Worm (Caenorhabditis elegans): ENCODE results near the gene F26D11.2.

Gene F26D11.2

DNA sequence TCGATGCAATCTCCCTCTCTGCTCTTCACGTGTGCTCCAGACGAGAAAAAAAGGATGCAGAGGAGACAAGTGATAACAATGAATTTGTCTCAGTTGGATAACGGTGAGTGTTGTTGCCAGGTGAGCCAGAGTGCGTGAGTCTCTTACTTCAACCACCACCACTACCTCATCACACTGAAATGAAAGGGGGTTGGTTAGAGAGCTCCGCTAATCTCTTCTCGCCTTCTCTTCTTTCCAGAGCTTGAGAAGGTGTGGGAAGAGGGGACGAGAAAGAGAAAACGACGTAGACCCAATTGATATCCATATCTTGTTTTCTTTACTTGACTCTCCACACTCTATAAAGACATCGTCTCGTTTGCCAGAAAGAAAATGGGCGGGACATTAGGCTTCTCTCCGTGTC is 12.3 kb downstream of the F26D11.2 start:
- TF ChIP-seq pag-3 (tag; optimal IDR thresholded peaks at IDR 0.05; ENCODE audit: borderline replicate concordance, insufficient read depth): no peak
- TF ChIP-seq ces-1 (GFP tag; optimal IDR thresholded peaks at IDR 0.05): no peak
- peak; percentile 69 for TF ChIP-seq fkh-8 (tag; optimal IDR thresholded peaks at IDR 0.05)
- TF ChIP-seq sox-4 (tag; optimal IDR thresholded peaks at IDR 0.05): peak; percentile 12
- no peak for TF ChIP-seq ceh-90 (tag; optimal IDR thresholded peaks at IDR 0.05)
- no peak for TF ChIP-seq unc-98 (GFP tag; IDR thresholded peaks at IDR 0.05)
- TF ChIP-seq mdl-1 (tag; optimal IDR thresholded peaks at IDR 0.05): no peak
- no peak for TF ChIP-seq unc-130 (tag; optimal IDR thresholded peaks at IDR 0.05)
- peak; percentile 8 for TF ChIP-seq dsc-1 (tag; optimal IDR thresholded peaks at IDR 0.05)
- no peak for TF ChIP-seq nhr-85 (tag)
- no peak for TF ChIP-seq ceh-8 (GFP tag; optimal IDR thresholded peaks at IDR 0.05)
- no peak for TF ChIP-seq egl-13 (tag; optimal IDR thresholded peaks at IDR 0.05)
- TF ChIP-seq aly-2 (tag; optimal IDR thresholded peaks at IDR 0.05): no peak
- TF ChIP-seq isw-1 (GFP tag; IDR thresholded peaks at IDR 0.05): no peak
- no peak for TF ChIP-seq nhr-77 (tag; optimal IDR thresholded peaks at IDR 0.05)
- TF ChIP-seq dpl-1 (GFP tag; optimal IDR thresholded peaks at IDR 0.05): no peak
- peak; percentile 8 for TF ChIP-seq nhr-71 (tag; optimal IDR thresholded peaks at IDR 0.05)
- no peak for TF ChIP-seq lir-3 (tag; optimal IDR thresholded peaks at IDR 0.05; ENCODE audit: poor library complexity)
- no peak for TF ChIP-seq lin-13 (GFP tag; optimal IDR thresholded peaks at IDR 0.05)
- no peak for TF ChIP-seq nhr-84 (tag; optimal IDR thresholded peaks at IDR 0.05)
- no peak for TF ChIP-seq C16A3.4 (tag; optimal IDR thresholded peaks at IDR 0.05)

DNA sequence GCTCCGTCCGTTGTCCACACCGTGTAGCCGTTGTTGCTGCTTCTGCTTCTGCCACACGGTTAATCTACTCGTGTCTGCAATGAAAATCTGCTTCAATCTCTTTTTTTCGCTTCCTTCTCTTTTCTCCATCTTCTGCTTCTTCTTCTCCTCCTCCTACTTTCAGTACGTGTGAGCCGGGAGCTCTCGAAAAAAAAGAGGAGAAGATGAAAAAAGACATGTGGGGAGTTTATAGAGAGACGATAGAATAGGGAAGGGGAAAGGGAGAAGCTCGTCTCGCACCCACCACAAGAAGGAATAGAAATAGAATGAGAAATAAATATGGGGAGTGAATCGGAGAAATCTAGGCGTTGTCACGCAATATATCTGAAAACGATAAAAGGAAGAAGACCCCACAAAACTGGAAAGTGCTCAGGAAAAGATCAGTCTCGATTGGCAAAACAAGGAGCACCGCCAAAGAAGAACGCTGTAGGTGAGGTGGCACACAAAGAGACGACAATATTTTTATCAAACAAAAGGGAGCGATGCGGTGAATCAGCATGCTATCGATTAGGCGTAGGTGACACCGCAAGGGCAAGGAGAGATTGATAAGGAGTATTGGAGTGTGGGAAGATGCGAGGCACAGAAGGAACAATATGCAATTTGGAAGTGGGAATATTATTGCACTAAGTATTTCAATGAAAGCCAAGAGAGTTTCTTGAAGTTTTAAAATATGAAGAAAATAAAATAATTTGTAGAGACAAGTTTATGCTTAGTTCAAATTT is 18.8 kb downstream of the F26D11.2 start, which contains the start of gene let-413:
Gene let-413 (minus strand): TSS at position 76 of the 761 bp plus-strand sequence.
- no peak for TF ChIP-seq ces-1 (GFP tag; optimal IDR thresholded peaks at IDR 0.05)
- TF ChIP-seq egl-13 (tag; optimal IDR thresholded peaks at IDR 0.05): no peak
- TF ChIP-seq lin-14 (GFP tag; optimal IDR thresholded peaks at IDR 0.05): peak; percentile 72
- TF ChIP-seq mab-9 (GFP tag; IDR thresholded peaks at IDR 0.05): no peak
- no peak for TF ChIP-seq unc-98 (GFP tag; IDR thresholded peaks at IDR 0.05)
- peak in 1 of 6 experiments; percentile 6 for TF ChIP-seq elt-3 (tag; optimal IDR thresholded peaks at IDR 0.05)
- peak; percentile 9 for TF ChIP-seq mep-1 (tag; optimal IDR thresholded peaks at IDR 0.05)
- no peak for TF ChIP-seq lin-39 (tag; optimal IDR thresholded peaks at IDR 0.05)
- peak; percentile 12 for TF ChIP-seq fkh-8 (tag; optimal IDR thresholded peaks at IDR 0.05)
- TF ChIP-seq ceh-82 (tag; optimal IDR thresholded peaks at IDR 0.05): peak in 1 of 3 experiments; percentile 35
- TF ChIP-seq elt-2 (tag; optimal IDR thresholded peaks at IDR 0.05): peak; percentile 33
- no peak for TF ChIP-seq C16A3.4 (tag; optimal IDR thresholded peaks at IDR 0.05)
- peak in 1 of 2 experiments; percentile 7 for TF ChIP-seq lsy-2 (tag; optimal IDR thresholded peaks at IDR 0.05)
- peak; percentile 17 for TF ChIP-seq nhr-90 (tag; optimal IDR thresholded peaks at IDR 0.05; ENCODE audit: poor library complexity)
- TF ChIP-seq lin-35 (GFP tag; optimal IDR thresholded peaks at IDR 0.05): peak in 1 of 2 experiments; percentile 15
- TF ChIP-seq efl-1 (optimal IDR thresholded peaks at IDR 0.05): no peak
- TF ChIP-seq efl-1 (GFP tag; optimal IDR thresholded peaks at IDR 0.05 in 1 of 2): peak in 1 of 2 experiments; percentile 31
- TF ChIP-seq F16B12.6 (tag; optimal IDR thresholded peaks at IDR 0.05): no peak

DNA sequence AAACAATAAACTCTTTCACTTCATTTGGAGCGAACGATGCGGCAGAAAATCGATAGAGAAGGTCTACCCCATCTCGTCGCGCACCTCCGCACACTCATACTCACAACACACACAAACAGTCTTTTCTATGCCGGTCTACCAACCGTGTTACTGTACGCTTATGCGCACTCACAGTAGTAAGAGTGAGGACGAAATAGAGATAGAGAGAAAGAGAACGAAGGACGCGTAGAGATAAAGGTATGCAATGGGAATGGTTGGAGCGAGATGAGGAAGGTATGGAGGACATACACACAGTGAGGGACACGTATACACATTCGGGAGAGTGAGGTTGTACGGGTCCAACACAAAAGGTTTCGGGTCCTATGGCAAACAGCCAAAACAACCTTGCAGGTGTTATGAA is 19.7 kb downstream of the F26D11.2 start:
- TF ChIP-seq F16B12.6 (tag; optimal IDR thresholded peaks at IDR 0.05): peak; percentile 10
- TF ChIP-seq lin-13 (GFP tag; optimal IDR thresholded peaks at IDR 0.05): no peak
- TF ChIP-seq isw-1 (GFP tag; IDR thresholded peaks at IDR 0.05): no peak
- no peak for TF ChIP-seq nhr-90 (tag; optimal IDR thresholded peaks at IDR 0.05; ENCODE audit: poor library complexity)
- TF ChIP-seq jun-1 (tag; optimal IDR thresholded peaks at IDR 0.05): no peak
- TF ChIP-seq sptf-1 (tag; optimal IDR thresholded peaks at IDR 0.05): no peak
- no peak for TF ChIP-seq zag-1 (tag; optimal IDR thresholded peaks at IDR 0.05)
- no peak for TF ChIP-seq egl-27 (tag; optimal IDR thresholded peaks at IDR 0.05)
- peak; percentile 71 for TF ChIP-seq lin-14 (GFP tag; optimal IDR thresholded peaks at IDR 0.05)
- TF ChIP-seq fkh-8 (tag; optimal IDR thresholded peaks at IDR 0.05): no peak
- TF ChIP-seq lin-35 (GFP tag; optimal IDR thresholded peaks at IDR 0.05): peak in 1 of 2 experiments; percentile 65
- no peak for TF ChIP-seq lin-39 (tag; optimal IDR thresholded peaks at IDR 0.05)
- no peak for TF ChIP-seq mab-9 (GFP tag; IDR thresholded peaks at IDR 0.05)
- no peak for TF ChIP-seq irx-1 (tag; optimal IDR thresholded peaks at IDR 0.05)
- TF ChIP-seq blmp-1 (tag; optimal IDR thresholded peaks at IDR 0.05): peak; percentile 77
- no peak for TF ChIP-seq fkh-10 (GFP tag; optimal IDR thresholded peaks at IDR 0.05)
- no peak for TF ChIP-seq Y116A8C.19 (tag; optimal IDR thresholded peaks at IDR 0.05; ENCODE audit: borderline replicate concordance)
- no peak for TF ChIP-seq pax-3 (tag; optimal IDR thresholded peaks at IDR 0.05)
- no peak for TF ChIP-seq ztf-11 (tag; optimal IDR thresholded peaks at IDR 0.05)
- TF ChIP-seq ceh-63 (GFP tag; optimal IDR thresholded peaks at IDR 0.05): no peak
- TF ChIP-seq efl-1 (optimal IDR thresholded peaks at IDR 0.05): peak; percentile 13 to 20
- TF ChIP-seq efl-1 (GFP tag; optimal IDR thresholded peaks at IDR 0.05 in 1 of 2): peak in 1 of 2 experiments; percentile 93
- no peak for TF ChIP-seq alr-1 (tag; optimal IDR thresholded peaks at IDR 0.05; ENCODE audit: borderline replicate concordance)
- TF ChIP-seq nhr-85 (tag): peak; percentile 79

All from whole organism, L1 larva.